Worm (Caenorhabditis elegans): ENCODE measurements around the gene nhr-185.

Gene nhr-185

ce11 chrV:3857778-3858177 is 10.6 kb upstream of the nhr-185 start, which contains the start of gene nhr-188 (continued):
- TF ChIP-seq ceh-62 (tag; optimal IDR thresholded peaks at IDR 0.05): no peak

DNA sequence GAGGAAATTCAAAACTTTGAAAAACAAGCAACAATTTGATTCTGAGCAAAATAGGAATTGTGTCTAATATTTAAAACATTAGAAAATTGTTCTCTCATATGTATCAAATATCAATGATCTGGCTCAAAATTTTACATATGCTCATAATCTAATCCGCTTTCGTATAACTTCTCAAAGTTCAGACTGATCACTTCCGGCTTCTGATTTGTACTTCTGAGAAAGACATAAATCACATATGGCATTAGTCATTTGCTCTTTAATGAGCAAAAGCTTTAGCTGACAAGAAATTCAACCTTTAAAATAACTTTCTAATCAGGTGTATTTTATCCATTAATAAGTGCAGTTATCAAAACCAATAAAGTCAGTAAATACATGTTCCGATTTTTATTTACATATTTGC is 8.7 kb upstream of the nhr-185 start:
- TF ChIP-seq Y48G9A.11 (GFP tag; IDR thresholded peaks at IDR 0.05) (no peak), nhr-11 (tag; optimal IDR thresholded peaks at IDR 0.05) (peak; percentile 8)

DNA sequence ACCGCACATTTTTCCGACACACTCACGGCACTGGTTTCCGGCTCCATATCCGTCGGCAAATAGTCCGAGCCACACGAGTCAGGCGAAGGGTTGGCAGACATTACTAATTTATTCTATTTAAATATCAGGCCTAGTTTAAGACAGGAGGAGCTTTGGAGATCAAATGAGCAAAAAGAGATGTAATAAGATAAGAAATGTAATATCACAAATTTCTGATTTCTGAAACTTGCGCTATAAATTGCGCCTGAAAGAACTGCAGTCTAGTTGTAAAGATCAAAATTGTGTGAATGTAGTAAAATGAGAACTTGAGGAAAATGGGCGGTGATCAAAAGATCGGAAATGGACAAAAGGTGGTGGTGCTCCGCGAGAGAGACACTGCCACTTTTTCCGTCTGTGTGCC is 7.7 kb upstream of the nhr-185 start, which contains the start of gene nhr-186:
Gene nhr-186, minus strand, starts transcription at position 101 of the 400 bp plus-strand sequence.
- TF ChIP-seq lin-15B (tag; optimal IDR thresholded peaks at IDR 0.05): no peak
- no peak for TF ChIP-seq set-16 (GFP tag; IDR thresholded peaks at IDR 0.05)
- TF ChIP-seq daf-8 (GFP tag; IDR thresholded peaks at IDR 0.05): no peak
- no peak for TF ChIP-seq mep-1 (tag; optimal IDR thresholded peaks at IDR 0.05)
- no peak for TF ChIP-seq ceh-32 (tag; optimal IDR thresholded peaks at IDR 0.05; ENCODE audit: poor library complexity)
- no peak for TF ChIP-seq T20F7.1 (GFP tag; optimal IDR thresholded peaks at IDR 0.05)
- no peak for TF ChIP-seq nhr-10 (tag; optimal IDR thresholded peaks at IDR 0.05)
- no peak for TF ChIP-seq mxl-2 (GFP tag; conservative IDR thresholded peaks at IDR 0.05)
- no peak for TF ChIP-seq hlh-30 (tag; optimal IDR thresholded peaks at IDR 0.05; ENCODE audit: insufficient read depth)
- TF ChIP-seq nhr-6 (tag; optimal IDR thresholded peaks at IDR 0.05): no peak

ce11 chrV:3851760-3852159 is 4.6 kb upstream of the nhr-185 start:
- no peak for TF ChIP-seq mes-2 (tag; optimal IDR thresholded peaks at IDR 0.05; ENCODE audit: poor library complexity, severe bottlenecking)
- no peak for TF ChIP-seq F10B5.3 (tag; optimal IDR thresholded peaks at IDR 0.05)
- TF ChIP-seq pqm-1 (tag; optimal IDR thresholded peaks at IDR 0.05): peak; percentile 67
- peak; percentile 1 for TF ChIP-seq hlh-30 (tag; optimal IDR thresholded peaks at IDR 0.05; ENCODE audit: insufficient read depth)
- TF ChIP-seq nhr-77 (tag; optimal IDR thresholded peaks at IDR 0.05): peak; percentile 67
- peak; percentile 86 for TF ChIP-seq nhr-28 (tag; optimal IDR thresholded peaks at IDR 0.05)
- peak; percentile 80 for TF ChIP-seq dmd-6 (GFP tag; IDR thresholded peaks at IDR 0.05)
- peak; percentile 14 for TF ChIP-seq T20F7.1 (GFP tag; optimal IDR thresholded peaks at IDR 0.05)

DNA sequence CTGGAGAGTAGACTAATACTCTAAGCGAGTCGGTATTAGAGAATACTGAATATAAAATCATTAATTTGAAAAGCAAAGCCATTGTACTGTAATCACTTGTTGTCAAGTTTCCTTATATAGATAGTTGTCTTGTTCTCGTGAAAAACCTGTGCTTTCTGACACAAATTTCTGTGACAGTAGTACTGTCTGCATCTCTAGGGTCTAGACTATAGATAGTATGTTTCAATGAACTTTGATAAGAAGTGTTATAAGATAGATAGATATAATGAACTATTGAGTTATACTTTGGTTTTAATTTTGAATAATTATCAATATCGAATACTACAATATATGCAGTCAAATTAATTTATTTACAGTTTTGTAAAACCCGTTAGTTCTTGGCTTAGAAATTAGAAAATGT is 3.2 kb downstream of the nhr-185 start, which contains the start of gene ugt-32:
Gene ugt-32, minus strand, starts transcription at position 82 of the 400 bp plus-strand sequence.
- TF ChIP-seq ceh-62 (tag; optimal IDR thresholded peaks at IDR 0.05) (no peak), hlh-30 (tag; optimal IDR thresholded peaks at IDR 0.05; ENCODE audit: insufficient read depth) (no peak), lin-1 (GFP tag; IDR thresholded peaks at IDR 0.05) (no peak), mxl-2 (GFP tag; conservative IDR thresholded peaks at IDR 0.05) (no peak), dmd-9 (GFP tag; IDR thresholded peaks at IDR 0.05) (no peak), lin-13 (GFP tag; optimal IDR thresholded peaks at IDR 0.05) (no peak), lin-38 (GFP tag; IDR thresholded peaks at IDR 0.05) (no peak), aha-1 (tag) (no peak), pqm-1 (tag; optimal IDR thresholded peaks at IDR 0.05) (peak; percentile 45), zag-1 (tag; optimal IDR thresholded peaks at IDR 0.05) (no peak), mdl-1 (tag; optimal IDR thresholded peaks at IDR 0.05) (no peak), nhr-28 (tag; optimal IDR thresholded peaks at IDR 0.05) (peak; percentile 78)

DNA sequence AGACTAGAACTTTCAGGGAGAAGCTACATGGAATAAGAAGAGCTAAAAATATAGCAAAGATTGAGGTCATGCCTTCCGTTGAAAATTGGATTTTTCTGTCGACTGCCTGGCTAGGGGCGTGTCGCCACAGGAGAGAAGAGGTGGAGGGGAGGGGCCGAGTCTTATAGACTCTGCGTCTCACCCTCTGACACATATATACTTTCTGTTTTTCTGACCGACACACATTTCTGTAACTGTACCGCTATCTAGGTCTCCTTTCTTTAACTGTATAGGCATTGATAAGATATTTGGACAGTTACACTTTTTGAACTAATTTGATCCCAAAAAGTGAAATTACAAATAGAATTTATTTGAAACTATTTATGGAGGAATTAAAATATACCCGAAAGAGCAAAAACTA is 5.7 kb downstream of the nhr-185 start:
- TF ChIP-seq Y105C5A.15 (GFP tag; IDR thresholded peaks at IDR 0.05) (no peak), mdl-1 (tag; optimal IDR thresholded peaks at IDR 0.05) (no peak), nhr-28 (tag; optimal IDR thresholded peaks at IDR 0.05) (no peak), duxl-1 (tag; optimal IDR thresholded peaks at IDR 0.05; ENCODE audit: poor library complexity) (peak; percentile 70), hlh-11 (tag; optimal IDR thresholded peaks at IDR 0.05) (no peak), dmd-6 (GFP tag; IDR thresholded peaks at IDR 0.05) (peak; percentile 63), dmd-9 (GFP tag; IDR thresholded peaks at IDR 0.05) (no peak), pqm-1 (tag; optimal IDR thresholded peaks at IDR 0.05) (peak; percentile 18), hmg-1.1 (GFP tag; IDR thresholded peaks at IDR 0.05) (no peak), nhr-102 (tag; optimal IDR thresholded peaks at IDR 0.05) (peak; percentile 60)
